Worm (Caenorhabditis elegans) whole organism, L1 larva: ENCODE results near the gene wrt-7.

Experiments used
- C04F5.9 ChIP-seq: sonication (generic microtip); optimal IDR thresholded peaks from 2 replicates; lab custom pipeline; 2016; ENCODE audit warnings: missing genetic modification characterization, missing compliant biosample characterization
- C16A3.4 ChIP-seq: fragments of 150-350 bp; optimal IDR thresholded peaks from 2 replicates; lab custom pipeline; 2014; ENCODE audit warnings: missing biosample characterization, missing genetic modification characterization
- F16B12.6 ChIP-seq: fragments of 150-350 bp; optimal IDR thresholded peaks from 2 replicates; lab custom pipeline; 2014; ENCODE audit warnings: missing biosample characterization, missing genetic modification characterization
- aly-2 ChIP-seq: fragments of 150-350 bp; optimal IDR thresholded peaks from 2 replicates; lab custom pipeline; 2014; ENCODE audit warnings: missing biosample characterization, missing genetic modification characterization
- ceh-63 ChIP-seq: fragments of 200-800 bp; sonication (Bioruptor generic); optimal IDR thresholded peaks from 2 replicates; lab custom pipeline; 2018; ENCODE audit warnings: mild to moderate bottlenecking, missing genetic modification characterization, missing compliant biosample characterization
- ceh-8 ChIP-seq: fragments of 200-800 bp; sonication (Bioruptor generic); optimal IDR thresholded peaks from 2 replicates; lab custom pipeline; 2018; ENCODE audit warnings: mild to moderate bottlenecking, missing genetic modification characterization, moderate library complexity, missing compliant biosample characterization
- efl-1 ChIP-seq, 4 experiments: fragments of 150-350 bp; optimal IDR thresholded peaks in 3 of 4; peaks in 1 of 4; 1 replicate in 1 of 4; 2 replicates in 3 of 4; lab custom pipeline; 2014; ENCODE audit warnings: missing biosample characterization in 2 of 4, missing genetic modification characterization in 2 of 4, missing genetic modification reagents in 2 of 4
- egl-13 ChIP-seq: sonication (generic microtip); optimal IDR thresholded peaks from 2 replicates; lab custom pipeline; 2016; ENCODE audit warnings: missing genotype, missing genetic modification reagents, missing genetic modification characterization, missing compliant biosample characterization
- elt-2 ChIP-seq: sonication (generic microtip); optimal IDR thresholded peaks from 2 replicates; lab custom pipeline; 2016; ENCODE audit warnings: missing genetic modification characterization, mild to moderate bottlenecking, inconsistent platforms, missing compliant biosample characterization, missing genetic modification reagents
- ets-5 ChIP-seq: fragments of 200-800 bp; sonication (Bioruptor generic); IDR thresholded peaks from 2 replicates; pipeline ENCODE4 v1.3.6; 2022; ENCODE audit warnings: missing genetic modification characterization, missing compliant biosample characterization
- fkh-10 ChIP-seq: sonication (generic microtip); optimal IDR thresholded peaks from 2 replicates; lab custom pipeline; 2017; ENCODE audit warnings: missing biosample characterization, missing genetic modification reagents, missing genetic modification characterization
- fkh-4 ChIP-seq: sonication (generic microtip); optimal IDR thresholded peaks from 2 replicates; lab custom pipeline; 2016; ENCODE audit warnings: missing compliant biosample characterization, missing genetic modification characterization, borderline replicate concordance
- fkh-8 ChIP-seq: sonication (generic microtip); optimal IDR thresholded peaks from 2 replicates; lab custom pipeline; 2016; ENCODE audit warnings: mild to moderate bottlenecking, missing genetic modification characterization, missing compliant biosample characterization
- irx-1 ChIP-seq: sonication (generic microtip); optimal IDR thresholded peaks from 2 replicates; lab custom pipeline; 2016; ENCODE audit warnings: missing genetic modification characterization, missing compliant biosample characterization
- jun-1 ChIP-seq: fragments of 150-350 bp; optimal IDR thresholded peaks from 2 replicates; lab custom pipeline; 2014; ENCODE audit warnings: missing biosample characterization, missing genetic modification reagents, missing genetic modification characterization
- mab-9 ChIP-seq: fragments of 200-800 bp; sonication (Bioruptor generic); IDR thresholded peaks from 2 replicates; pipeline ENCODE4 v1.3.6; 2022; ENCODE audit warnings: missing genetic modification reagents, missing genetic modification characterization, missing compliant biosample characterization
- mdl-1 ChIP-seq, 2 experiments: fragments of 150-350 bp; optimal IDR thresholded peaks; 2 replicates each; lab custom pipeline; 2014 to 2017; ENCODE audit warnings: missing biosample characterization in 2 of 2, missing genetic modification characterization in 2 of 2, inconsistent platforms in 1 of 2
- nhr-11 ChIP-seq: fragments of 150-350 bp; optimal IDR thresholded peaks from 2 replicates; lab custom pipeline; 2014; ENCODE audit warnings: missing biosample characterization, missing genetic modification characterization
- nhr-19 ChIP-seq: fragments of 200-800 bp; sonication (Bioruptor generic); conservative IDR thresholded peaks from 2 replicates; pipeline ENCODE4 v1.3.6; 2022; ENCODE audit warnings: missing genetic modification characterization, missing compliant biosample characterization
- nhr-20 ChIP-seq: sonication (generic microtip); optimal IDR thresholded peaks from 2 replicates; lab custom pipeline; 2016; ENCODE audit warnings: mild to moderate bottlenecking, missing genetic modification characterization, missing compliant biosample characterization
- nhr-47 ChIP-seq: sonication (generic microtip); optimal IDR thresholded peaks from 2 replicates; lab custom pipeline; 2016; ENCODE audit warnings: mild to moderate bottlenecking, missing genetic modification characterization, moderate library complexity, missing compliant biosample characterization
- nhr-71 ChIP-seq: sonication (generic microtip); optimal IDR thresholded peaks from 2 replicates; lab custom pipeline; 2016; ENCODE audit warnings: mild to moderate bottlenecking, missing genetic modification characterization, moderate library complexity, missing compliant biosample characterization
- nhr-90 ChIP-seq: sonication (generic microtip); optimal IDR thresholded peaks from 2 replicates; lab custom pipeline; 2016; ENCODE audit warnings: mild to moderate bottlenecking, missing genetic modification characterization, missing compliant biosample characterization; ENCODE audit not compliant: poor library complexity
- pax-3 ChIP-seq: fragments of 200-800 bp; sonication (Bioruptor generic); optimal IDR thresholded peaks from 2 replicates; lab custom pipeline; 2018; ENCODE audit warnings: mild to moderate bottlenecking, missing genetic modification characterization, moderate library complexity, missing compliant biosample characterization
- pqm-1 ChIP-seq: sonication (generic microtip); optimal IDR thresholded peaks from 3 replicates; lab custom pipeline; 2017; ENCODE audit warnings: missing biosample characterization, missing genetic modification characterization
- tbx-2 ChIP-seq: sonication (generic microtip); optimal IDR thresholded peaks from 2 replicates; lab custom pipeline; 2016; ENCODE audit warnings: missing genetic modification characterization, missing compliant biosample characterization
- tlp-1 ChIP-seq: fragments of 150-350 bp; optimal IDR thresholded peaks from 2 replicates; lab custom pipeline; 2014; ENCODE audit warnings: missing biosample characterization, missing genetic modification characterization
- unc-30 ChIP-seq: sonication (generic microtip); optimal IDR thresholded peaks from 2 replicates; lab custom pipeline; 2017; ENCODE audit warnings: missing biosample characterization, missing genetic modification characterization
- vab-15 ChIP-seq: sonication (generic microtip); optimal IDR thresholded peaks from 2 replicates; lab custom pipeline; 2017; ENCODE audit warnings: missing genotype, mild to moderate bottlenecking, missing genetic modification characterization, missing compliant biosample characterization
- xbp-1 ChIP-seq: sonication (generic microtip); optimal IDR thresholded peaks from 2 replicates; lab custom pipeline; 2016; ENCODE audit warnings: missing genetic modification characterization, missing compliant biosample characterization
- zip-4 ChIP-seq: fragments of 200-800 bp; sonication (Bioruptor generic); optimal IDR thresholded peaks from 2 replicates; lab custom pipeline; 2018; ENCODE audit warnings: mild to moderate bottlenecking, missing genetic modification characterization, moderate library complexity, missing compliant biosample characterization

The wrt-7 gene

ce11 chrV:15306745-15307144 is 30.6 kb downstream of the wrt-7 start, which contains the start of gene T26H8.4:
TSS of gene T26H8.4 (minus strand) at chrV:15306845.
- TF ChIP-seq egl-13 (tag; lab: Kevin White, UChicago) (no peak), pax-3 (tag; lab: Kevin White, UChicago) (peak; percentile 66)

- TF ChIP-seq mab-9 (GFP tag; lab: Robert Waterston, UW) (no peak), pax-3 (tag; lab: Kevin White, UChicago) (peak; percentile 46), fkh-8 (tag; lab: Kevin White, UChicago) (no peak)
- TF ChIP-seq, all 84 proteins: peak for 1
These were observed 31.8 kb downstream of the wrt-7 start, which contains the start of gene T26H8.5 for ce11 chrV:15305502-15305901. TSS of gene T26H8.5 (minus strand) at chrV:15305602.

ce11 chrV:15303625-15304024 is 33.7 kb downstream of the wrt-7 start, which contains the start of gene srx-48:
TSS of gene srx-48 (minus strand) at chrV:15303725.
- TF ChIP-seq pax-3 (tag; lab: Kevin White, UChicago), result peak; percentile 67
- no peak for TF ChIP-seq elt-2
- TF ChIP-seq ets-5 (GFP tag; lab: Robert Waterston, UW), result no peak

- peak; percentile 90 for TF ChIP-seq pqm-1 (tag; lab: Kevin White, UChicago)
- TF ChIP-seq nhr-20 (tag; lab: Kevin White, UChicago), result peak; percentile 52
- TF ChIP-seq jun-1 (tag; lab: Kevin White, UChicago), result peak; percentile 75
- no peak for TF ChIP-seq zip-4 (GFP tag; lab: Kevin White, UChicago)
- no peak for TF ChIP-seq aly-2 (tag; lab: Kevin White, UChicago)
- TF ChIP-seq nhr-90 (tag; lab: Kevin White, UChicago), result peak; percentile 19
- no peak for TF ChIP-seq C04F5.9
- no peak for TF ChIP-seq efl-1 (optimal IDR thresholded peaks at IDR 0.05; lab: Kevin White, UChicago)
- peak in 1 of 2 experiments; percentile 37 for TF ChIP-seq efl-1 (GFP tag; optimal IDR thresholded peaks at IDR 0.05 in 1 of 2; lab: Kevin White, UChicago)
- TF ChIP-seq ceh-63 (GFP tag; lab: Kevin White, UChicago), result no peak
- TF ChIP-seq tlp-1, result peak; percentile 83
- peak; percentile 100 for TF ChIP-seq elt-2
- no peak for TF ChIP-seq nhr-11
- peak; percentile 30 for TF ChIP-seq nhr-71 (tag; lab: Kevin White, UChicago)
- peak; percentile 88 for TF ChIP-seq pax-3 (tag; lab: Kevin White, UChicago)
These were observed 38.7 kb downstream of the wrt-7 start, which contains the start of gene cpr-3 for ce11 chrV:15298597-15298996. TSS of gene cpr-3 (minus strand) at chrV:15298700.

- TF ChIP-seq fkh-8 (tag; lab: Kevin White, UChicago) (peak; percentile 32), unc-30 (no peak), ceh-8 (GFP tag; lab: Kevin White, UChicago) (peak; percentile 86), tbx-2 (tag; lab: Kevin White, UChicago) (no peak), mdl-1 (tag; optimal IDR thresholded peaks at IDR 0.05; lab: Kevin White, UChicago) (no peak), F16B12.6 (tag; lab: Kevin White, UChicago) (no peak), zip-4 (GFP tag; lab: Kevin White, UChicago) (no peak), nhr-47 (no peak), fkh-10 (GFP tag; lab: Kevin White, UChicago) (no peak)
- TF ChIP-seq, all 84 proteins: peak for 2
These were observed 43.4 kb downstream of the wrt-7 start, which contains the start of gene str-96 for ce11 chrV:15293865-15294264. TSS of gene str-96 (minus strand) at chrV:15293965.

- no peak for TF ChIP-seq C16A3.4
- no peak for TF ChIP-seq efl-1 (optimal IDR thresholded peaks at IDR 0.05; lab: Kevin White, UChicago)
- peak in 1 of 2 experiments; percentile 12 for TF ChIP-seq efl-1 (GFP tag; optimal IDR thresholded peaks at IDR 0.05 in 1 of 2; lab: Kevin White, UChicago)
These were observed 46.3 kb downstream of the wrt-7 start, which contains the start of gene cyp-34A2 for ce11 chrV:15290995-15291394. TSS of gene cyp-34A2 (minus strand) at chrV:15291095.

ce11 chrV:15287856-15288255 is 49.4 kb downstream of the wrt-7 start, which contains the start of gene cyp-34A1:
TSS of gene cyp-34A1 (minus strand) at chrV:15287956.
- TF ChIP-seq nhr-47, result no peak
- TF ChIP-seq xbp-1 (tag; lab: Kevin White, UChicago), result no peak
- TF ChIP-seq F16B12.6 (tag; lab: Kevin White, UChicago), result no peak
- TF ChIP-seq vab-15, result no peak
- TF ChIP-seq nhr-19, result no peak
- TF ChIP-seq fkh-4 (tag; lab: Kevin White, UChicago), result no peak
- TF ChIP-seq tbx-2 (tag; lab: Kevin White, UChicago), result no peak
- no peak for TF ChIP-seq irx-1
